Worm (Caenorhabditis elegans) whole organism, young adult: ENCODE measurements around the gene sulp-7.

Experiments used
- B0019.2 ChIP-seq: fragments of 200-800 bp; sonication (Bioruptor generic); conservative IDR thresholded peaks from 2 replicates; pipeline ENCODE4 v1.3.6; 2022; ENCODE audit warnings: missing genetic modification reagents, missing genetic modification characterization, missing compliant biosample characterization
- B0261.1 ChIP-seq: sonication (generic microtip); optimal IDR thresholded peaks from 2 replicates; lab custom pipeline; 2016; ENCODE audit warnings: mild to moderate bottlenecking, missing genetic modification characterization, moderate library complexity, missing compliant biosample characterization
- C06A6.2 ChIP-seq: fragments of 200-800 bp; sonication (Bioruptor generic); conservative IDR thresholded peaks from 2 replicates; pipeline ENCODE4 v1.3.6; 2022; ENCODE audit warnings: missing genetic modification characterization, missing compliant biosample characterization
- C17E4.6 ChIP-seq: fragments of 200-800 bp; sonication (Bioruptor generic); IDR thresholded peaks from 2 replicates; pipeline ENCODE4 v1.3.6; 2022; ENCODE audit warnings: missing genetic modification reagents, missing genetic modification characterization, missing compliant biosample characterization
- F10E7.11 ChIP-seq: sonication (generic microtip); optimal IDR thresholded peaks from 2 replicates; lab custom pipeline; 2017; ENCODE audit warnings: mild to moderate bottlenecking, missing genetic modification characterization, moderate library complexity, missing compliant biosample characterization
- F37B4.10 ChIP-seq: fragments of 200-800 bp; sonication (Bioruptor generic); IDR thresholded peaks from 2 replicates; pipeline ENCODE4 v1.3.6; 2022; ENCODE audit warnings: missing genetic modification characterization, missing compliant biosample characterization
- F39B2.1 ChIP-seq: fragments of 200-800 bp; sonication (Bioruptor generic); IDR thresholded peaks from 2 replicates; pipeline ENCODE4 v1.3.6; 2022; ENCODE audit warnings: missing genetic modification reagents, missing genetic modification characterization, missing compliant biosample characterization
- F55B11.4 ChIP-seq: sonication (generic microtip); optimal IDR thresholded peaks from 2 replicates; lab custom pipeline; 2016; ENCODE audit warnings: missing compliant biosample characterization, missing genetic modification characterization, borderline replicate concordance; ENCODE audit not compliant: insufficient read depth
- K12H6.12 ChIP-seq: fragments of 200-800 bp; sonication (Bioruptor generic); optimal IDR thresholded peaks from 2 replicates; lab custom pipeline; 2018; ENCODE audit warnings: mild to moderate bottlenecking, missing genetic modification characterization, missing compliant biosample characterization
- T07F8.4 ChIP-seq: sonication (generic microtip); optimal IDR thresholded peaks from 2 replicates; lab custom pipeline; 2016; ENCODE audit warnings: mild to moderate bottlenecking, missing genetic modification characterization, moderate library complexity, missing compliant biosample characterization
- Y56A3A.18 ChIP-seq: fragments of 200-800 bp; sonication (Bioruptor generic); IDR thresholded peaks from 2 replicates; pipeline ENCODE4 v1.3.6; 2022; ENCODE audit warnings: missing genetic modification reagents, missing genetic modification characterization, missing compliant biosample characterization
- Y67H2A.10 ChIP-seq: fragments of 200-800 bp; sonication (Bioruptor generic); conservative IDR thresholded peaks from 2 replicates; pipeline ENCODE4 v1.3.6; 2022; ENCODE audit warnings: missing genetic modification reagents, missing genetic modification characterization, missing compliant biosample characterization
- ZK185.1 ChIP-seq: sonication (generic microtip); optimal IDR thresholded peaks from 2 replicates; lab custom pipeline; 2016; ENCODE audit warnings: mild to moderate bottlenecking, missing genetic modification characterization, missing compliant biosample characterization; ENCODE audit not compliant: poor library complexity, severe bottlenecking
- cebp-1 ChIP-seq, 2 experiments: fragments of 200-800 bp in 1 of 2; sonication (Bioruptor generic) in 1 of 2; sonication (generic microtip) in 1 of 2; IDR thresholded peaks in 1 of 2; optimal IDR thresholded peaks in 1 of 2; 2 replicates each; pipeline versions ENCODE4 v1.3.6 to Lab custom; 2017 to 2022; ENCODE audit warnings: missing compliant biosample characterization in 2 of 2, missing genetic modification characterization in 2 of 2, mild to moderate bottlenecking in 1 of 2, missing genetic modification reagents in 1 of 2, moderate library complexity in 1 of 2
- ceh-40 ChIP-seq: fragments of 200-800 bp; sonication (Bioruptor generic); IDR thresholded peaks from 2 replicates; pipeline ENCODE4 v1.3.6; 2022; ENCODE audit warnings: missing genetic modification characterization, missing compliant biosample characterization
- egrh-3 ChIP-seq: fragments of 200-800 bp; sonication (Bioruptor generic); IDR thresholded peaks from 2 replicates; pipeline ENCODE4 v1.3.6; 2022; ENCODE audit warnings: missing genetic modification reagents, missing genetic modification characterization, missing compliant biosample characterization
- hrde-1 ChIP-seq: sonication (generic microtip); optimal IDR thresholded peaks from 2 replicates; lab custom pipeline; 2016; ENCODE audit warnings: missing genetic modification characterization, mild to moderate bottlenecking, missing compliant biosample characterization, moderate library complexity, missing genotype, missing genetic modification reagents, borderline replicate concordance
- let-526 ChIP-seq: fragments of 200-800 bp; sonication (Bioruptor generic); IDR thresholded peaks from 2 replicates; pipeline ENCODE4 v1.3.6; 2022; ENCODE audit warnings: missing genetic modification reagents, missing genetic modification characterization, missing compliant biosample characterization
- let-607 ChIP-seq, 2 experiments: fragments of 200-800 bp in 1 of 2; sonication (Bioruptor generic) in 1 of 2; sonication (generic microtip) in 1 of 2; optimal IDR thresholded peaks; 2 replicates each; lab custom pipeline; 2016 to 2018; ENCODE audit warnings: mild to moderate bottlenecking in 2 of 2, missing compliant biosample characterization in 2 of 2, missing genetic modification characterization in 2 of 2, moderate library complexity in 2 of 2, missing genotype in 1 of 2
- lin-26 ChIP-seq: fragments of 200-800 bp; sonication (Bioruptor generic); IDR thresholded peaks from 2 replicates; pipeline ENCODE4 v1.3.6; 2022; ENCODE audit warnings: missing genetic modification reagents, missing genetic modification characterization, missing compliant biosample characterization
- lin-35 ChIP-seq, 3 experiments: fragments of 150-350 bp in 2 of 3; sonication (generic microtip) in 1 of 3; optimal IDR thresholded peaks; 2 replicates each; lab custom pipeline; 2014 to 2018; ENCODE audit warnings: missing biosample characterization in 3 of 3, missing genetic modification characterization in 3 of 3, missing genetic modification reagents in 3 of 3
- lin-40 ChIP-seq: sonication (generic microtip); optimal IDR thresholded peaks from 2 replicates; lab custom pipeline; 2016; ENCODE audit warnings: missing genetic modification characterization, mild to moderate bottlenecking, missing compliant biosample characterization, missing genotype, missing genetic modification reagents
- madf-3 ChIP-seq: fragments of 200-800 bp; sonication (Bioruptor generic); IDR thresholded peaks from 2 replicates; pipeline ENCODE4 v1.3.6; 2022; ENCODE audit warnings: missing genetic modification reagents, missing genetic modification characterization, missing compliant biosample characterization
- madf-6 ChIP-seq: fragments of 200-800 bp; sonication (Bioruptor generic); IDR thresholded peaks from 2 replicates; pipeline ENCODE4 v1.3.6; 2022; ENCODE audit warnings: missing genetic modification reagents, missing genetic modification characterization, missing compliant biosample characterization
- madf-8 ChIP-seq: fragments of 200-800 bp; sonication (Bioruptor generic); conservative IDR thresholded peaks from 2 replicates; pipeline ENCODE4 v1.3.6; 2022; ENCODE audit warnings: missing genetic modification reagents, missing genetic modification characterization, missing compliant biosample characterization
- mel-28 ChIP-seq: sonication (generic microtip); optimal IDR thresholded peaks from 2 replicates; lab custom pipeline; 2016; ENCODE audit warnings: borderline replicate concordance, mild to moderate bottlenecking, missing genetic modification characterization, missing compliant biosample characterization
- nhr-179 ChIP-seq: sonication (generic microtip); optimal IDR thresholded peaks from 2 replicates; lab custom pipeline; 2016; ENCODE audit warnings: mild to moderate bottlenecking, missing genetic modification characterization, missing compliant biosample characterization
- repo-1 ChIP-seq: sonication (generic microtip); optimal IDR thresholded peaks from 2 replicates; lab custom pipeline; 2017; ENCODE audit warnings: mild to moderate bottlenecking, missing genetic modification characterization, missing compliant biosample characterization
- rpc-1 ChIP-seq, 2 experiments: fragments of 150-350 bp in 1 of 2; sonication (generic microtip) in 1 of 2; optimal IDR thresholded peaks; 2 replicates each; lab custom pipeline; 2014 to 2018; ENCODE audit warnings: missing biosample characterization in 1 of 2, missing genetic modification characterization in 1 of 2, missing genetic modification reagents in 1 of 2, missing genotype in 1 of 2
- ztf-22 ChIP-seq: fragments of 200-800 bp; sonication (Bioruptor generic); optimal IDR thresholded peaks from 2 replicates; lab custom pipeline; 2018; ENCODE audit warnings: mild to moderate bottlenecking, missing genetic modification characterization, moderate library complexity, missing compliant biosample characterization
- ztf-26 ChIP-seq: sonication (generic microtip); optimal IDR thresholded peaks from 2 replicates; lab custom pipeline; 2017; ENCODE audit warnings: missing genetic modification characterization, missing compliant biosample characterization
- ztf-3 ChIP-seq: fragments of 200-800 bp; sonication (Bioruptor generic); optimal IDR thresholded peaks from 2 replicates; lab custom pipeline; 2018; ENCODE audit warnings: mild to moderate bottlenecking, missing genetic modification characterization, missing compliant biosample characterization

sulp-7 gene

ce11 chrX:11072701-11073100 lies 7.8 kb upstream of the sulp-7 start (continued):
- TF ChIP-seq let-607 (tag; optimal IDR thresholded peaks at IDR 0.05; lab: Kevin White, UChicago) (no peak), C06A6.2 (GFP tag; lab: Robert Waterston, UW) (no peak)

DNA sequence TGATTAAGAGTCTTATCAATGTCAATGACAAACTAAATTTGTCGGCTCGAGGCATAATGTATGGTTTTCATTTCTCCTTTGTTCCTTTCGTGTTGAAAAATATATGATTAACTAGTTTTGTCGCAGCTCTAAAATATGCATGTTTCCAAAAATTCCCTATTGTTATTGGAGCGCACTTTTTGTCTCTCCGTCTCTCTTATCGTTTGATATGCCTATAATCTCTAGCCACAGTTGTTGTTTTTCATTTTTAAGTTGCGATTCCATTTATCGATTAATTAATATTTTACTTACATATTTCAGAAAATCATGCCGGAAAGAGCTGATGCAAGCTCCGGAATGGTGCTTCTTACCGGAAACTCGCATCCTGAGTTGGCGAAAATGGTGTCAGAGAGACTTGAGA lies 7.1 kb upstream of the sulp-7 start, which contains the start of gene W04G3.5:
TSS of gene W04G3.5 (plus strand) at position 301 of the 400 bp plus-strand sequence.
- TF ChIP-seq Y67H2A.10 (GFP tag; lab: Robert Waterston, UW) (no peak), rpc-1 (optimal IDR thresholded peaks at IDR 0.05; lab: Kevin White, UChicago) (no peak), rpc-1 (tag; optimal IDR thresholded peaks at IDR 0.05; lab: Kevin White, UChicago) (no peak), ZK185.1 (tag; lab: Kevin White, UChicago) (no peak), ztf-3 (GFP tag; lab: Kevin White, UChicago) (no peak), ztf-26 (no peak), F55B11.4 (no peak), ztf-22 (GFP tag; lab: Kevin White, UChicago) (no peak), lin-35 (GFP tag; optimal IDR thresholded peaks at IDR 0.05; lab: Kevin White, UChicago) (no peak), madf-6 (GFP tag; lab: Robert Waterston, UW) (no peak), hrde-1 (tag; lab: Kevin White, UChicago) (no peak), K12H6.12 (tag; lab: Kevin White, UChicago) (no peak), mel-28 (tag; lab: Kevin White, UChicago) (no peak), F37B4.10 (GFP tag; lab: Robert Waterston, UW) (no peak)

- TF ChIP-seq let-526 (no peak), madf-8 (GFP tag; lab: Robert Waterston, UW) (no peak), ceh-40 (GFP tag; lab: Robert Waterston, UW) (no peak), egrh-3 (GFP tag; lab: Robert Waterston, UW) (no peak)
Observed at ce11 chrX:11076491-11076890, 4.0 kb upstream of the sulp-7 start, which contains the start of gene W04G3.12. W04G3.12 (minus strand) TSS chrX:11076801.

ce11 chrX:11078150-11078549 lies 2.3 kb upstream of the sulp-7 start, which contains the start of gene W04G3.10:
W04G3.10 (minus strand) TSS chrX:11078250.
- TF ChIP-seq ztf-26, result no peak
- TF ChIP-seq cebp-1 (GFP tag; IDR thresholded peaks at IDR 0.05; lab: Robert Waterston, UW), result no peak
- TF ChIP-seq cebp-1 (tag; optimal IDR thresholded peaks at IDR 0.05; lab: Kevin White, UChicago), result no peak
- TF ChIP-seq lin-26 (GFP tag; lab: Robert Waterston, UW), result no peak
- no peak for TF ChIP-seq B0019.2 (GFP tag; lab: Robert Waterston, UW)
- TF ChIP-seq Y56A3A.18 (GFP tag; lab: Robert Waterston, UW), result no peak
- no peak for TF ChIP-seq C17E4.6
- no peak for TF ChIP-seq mel-28 (tag; lab: Kevin White, UChicago)
- no peak for TF ChIP-seq madf-3
- TF ChIP-seq F37B4.10 (GFP tag; lab: Robert Waterston, UW), result no peak
- no peak for TF ChIP-seq B0261.1 (tag; lab: Kevin White, UChicago)
- no peak for TF ChIP-seq F10E7.11 (tag; lab: Kevin White, UChicago)
- no peak for TF ChIP-seq F39B2.1 (GFP tag; lab: Robert Waterston, UW)
- no peak for TF ChIP-seq lin-40
- TF ChIP-seq nhr-179 (tag; lab: Kevin White, UChicago), result no peak
- TF ChIP-seq egrh-3 (GFP tag; lab: Robert Waterston, UW), result no peak
- no peak for TF ChIP-seq hrde-1 (tag; lab: Kevin White, UChicago)
- no peak for TF ChIP-seq repo-1
- TF ChIP-seq madf-8 (GFP tag; lab: Robert Waterston, UW), result no peak
- no peak for TF ChIP-seq T07F8.4
